Fruit fly (Drosophila melanogaster) whole organism, embryonic: ENCODE measurements around the gene Dyrk3.

Experiments
- CG13894 ChIP-seq: fragments of 200-800 bp; sonication (Bioruptor generic); optimal IDR thresholded peaks from 3 replicates; lab custom pipeline; 2018; ENCODE audit warnings: missing biosample characterization, mild to moderate bottlenecking, missing genetic modification characterization, moderate library complexity
- CG31365 ChIP-seq: fragments of 200-800 bp; sonication (Bioruptor generic); optimal IDR thresholded peaks from 2 replicates; lab custom pipeline; 2018; ENCODE audit warnings: missing biosample characterization, mild to moderate bottlenecking, missing genetic modification characterization
- CG32532 ChIP-seq: fragments of 200-800 bp; sonication (Bioruptor generic); IDR thresholded peaks from 2 replicates; pipeline ENCODE4 v1.3.6; 2022; ENCODE audit warnings: missing biosample characterization, missing genetic modification characterization
- CG7963 ChIP-seq: fragments of 200-800 bp; sonication (Bioruptor generic); IDR thresholded peaks from 3 replicates; pipeline ENCODE4 v1.3.6; 2022; ENCODE audit warnings: missing biosample characterization, missing genetic modification characterization; ENCODE audit not compliant: partially characterized antibody
- CG9437 ChIP-seq: fragments of 200-800 bp; sonication (Bioruptor generic); optimal IDR thresholded peaks from 2 replicates; lab custom pipeline; 2018; ENCODE audit warnings: missing biosample characterization, mild to moderate bottlenecking, missing genetic modification characterization
- Ravus ChIP-seq: fragments of 200-800 bp; sonication (Bioruptor generic); IDR thresholded peaks from 2 replicates; pipeline ENCODE4 v1.3.6; 2022; ENCODE audit warnings: missing biosample characterization, missing genetic modification characterization
- Usf ChIP-seq: fragments of 200-800 bp; sonication (Bioruptor generic); optimal IDR thresholded peaks from 2 replicates; lab custom pipeline; 2017; ENCODE audit warnings: missing genotype, missing biosample characterization, missing genetic modification characterization
- hkb ChIP-seq, 2 experiments: fragments of 200-800 bp in 1 of 2; fragments of >200 bp in 1 of 2; sonication (Bioruptor generic) in 1 of 2; IDR thresholded peaks in 1 of 2; optimal IDR thresholded peaks in 1 of 2; 2 replicates each; pipeline versions ENCODE4 v1.3.6 to Lab custom; 2017 to 2022; ENCODE audit warnings: missing biosample characterization in 1 of 2, missing genetic modification characterization in 1 of 2

DNA sequence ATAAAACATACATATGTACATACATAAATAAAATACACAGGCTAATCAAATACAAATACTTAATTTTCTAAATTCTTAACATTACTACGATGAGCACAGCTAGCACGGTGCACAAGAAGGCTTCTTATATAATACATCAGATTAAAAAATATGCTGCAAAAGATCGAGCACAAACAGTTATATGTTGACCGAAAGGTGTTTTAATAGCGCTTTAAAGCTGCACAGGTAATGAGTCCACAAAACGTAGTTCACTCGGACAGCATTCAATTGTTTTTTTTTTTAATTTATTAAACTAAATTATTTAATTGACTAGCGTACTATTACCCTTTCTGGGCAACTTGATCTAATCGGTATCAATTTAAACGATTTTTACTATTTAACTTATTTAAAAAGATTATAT is 55.4 kb downstream of the Dyrk3 start:
- TF ChIP-seq Ravus (GFP tag; lab: Robert Waterston, UW) (no peak), CG31365 (tag; lab: Kevin White, UChicago) (no peak), CG7963 (GFP tag; lab: Robert Waterston, UW) (no peak), hkb (optimal IDR thresholded peaks at IDR 0.05; lab: Kevin White, UChicago) (no peak), hkb (GFP tag; IDR thresholded peaks at IDR 0.05; lab: Robert Waterston, UW) (no peak), CG32532 (GFP tag; lab: Robert Waterston, UW) (no peak), CG9437 (GFP tag; lab: Kevin White, UChicago) (no peak), CG13894 (no peak), Usf (GFP tag; lab: Kevin White, UChicago) (no peak)
